Fruit fly (Drosophila melanogaster): Measurements from ENCODE around the gene pdm2.

DNA sequence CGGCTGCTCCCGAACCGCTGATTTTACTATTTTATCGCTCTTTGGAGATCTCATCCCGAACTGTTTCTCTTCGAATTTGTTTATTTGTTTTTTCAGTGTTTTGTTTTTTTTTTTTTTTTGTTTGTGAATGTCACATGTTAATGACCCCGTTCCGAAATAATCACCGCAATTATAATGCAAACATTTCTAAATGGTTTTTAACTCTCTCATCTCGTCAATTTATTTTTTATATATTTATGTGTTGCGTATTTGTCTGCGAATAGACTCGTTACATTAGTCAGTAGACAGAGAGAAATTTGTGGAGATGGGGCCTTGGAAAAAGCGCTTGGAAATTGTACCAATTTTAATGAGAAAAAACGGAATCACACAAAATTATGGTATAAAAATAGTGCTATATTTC lies 12.6 kb downstream of the pdm2 start, which contains the start of gene Nepl7:
- TF ChIP-seq insv (optimal IDR thresholded peaks at IDR 0.05) (no peak), h (optimal IDR thresholded peaks at IDR 0.05) (no peak), psq (optimal IDR thresholded peaks at IDR 0.05) (no peak), Sin3A (optimal IDR thresholded peaks at IDR 0.05) (no peak)

Data from Kc167 (cell line).